Worm (Caenorhabditis elegans) whole organism, young adult: Measurements from ENCODE around the gene F46G10.4.

Source experiments
- B0035.1 ChIP-seq: sonication (generic microtip); optimal IDR thresholded peaks from 2 replicates; lab custom pipeline; 2016; ENCODE audit warnings: missing genetic modification characterization, mild to moderate bottlenecking, missing compliant biosample characterization, missing genotype, missing genetic modification reagents
- B0261.1 ChIP-seq: sonication (generic microtip); optimal IDR thresholded peaks from 2 replicates; lab custom pipeline; 2016; ENCODE audit warnings: mild to moderate bottlenecking, missing genetic modification characterization, moderate library complexity, missing compliant biosample characterization
- C06A6.2 ChIP-seq: fragments of 200-800 bp; sonication (Bioruptor generic); conservative IDR thresholded peaks from 2 replicates; pipeline ENCODE4 v1.3.6; 2022; ENCODE audit warnings: missing genetic modification characterization, missing compliant biosample characterization
- D2030.7 ChIP-seq: fragments of 200-800 bp; sonication (Bioruptor generic); IDR thresholded peaks from 2 replicates; pipeline ENCODE4 v1.3.6; 2022; ENCODE audit warnings: missing genetic modification reagents, missing genetic modification characterization, missing compliant biosample characterization
- F55B11.4 ChIP-seq: sonication (generic microtip); optimal IDR thresholded peaks from 2 replicates; lab custom pipeline; 2016; ENCODE audit warnings: missing compliant biosample characterization, missing genetic modification characterization, borderline replicate concordance; ENCODE audit not compliant: insufficient read depth
- F57C9.4 ChIP-seq: sonication (generic microtip); optimal IDR thresholded peaks from 2 replicates; lab custom pipeline; 2017; ENCODE audit warnings: mild to moderate bottlenecking, missing genetic modification characterization, missing compliant biosample characterization
- ZK185.1 ChIP-seq: sonication (generic microtip); optimal IDR thresholded peaks from 2 replicates; lab custom pipeline; 2016; ENCODE audit warnings: mild to moderate bottlenecking, missing genetic modification characterization, missing compliant biosample characterization; ENCODE audit not compliant: poor library complexity, severe bottlenecking
- ama-1 ChIP-seq, 3 experiments: fragments of 150-350 bp in 1 of 3; sonication (generic microtip) in 2 of 3; optimal IDR thresholded peaks; 2 replicates each; lab custom pipeline; 2014 to 2018; ENCODE audit warnings: missing biosample characterization in 2 of 3, missing genetic modification characterization in 2 of 3, missing genetic modification reagents in 2 of 3
- atf-7 ChIP-seq: sonication (generic microtip); optimal IDR thresholded peaks from 2 replicates; lab custom pipeline; 2017; ENCODE audit warnings: mild to moderate bottlenecking, missing genetic modification characterization, missing compliant biosample characterization
- ccch-3 ChIP-seq: fragments of 200-800 bp; sonication (Bioruptor generic); optimal IDR thresholded peaks from 2 replicates; lab custom pipeline; 2018; ENCODE audit warnings: mild to moderate bottlenecking, missing genetic modification characterization, missing compliant biosample characterization
- cebp-1 ChIP-seq, 2 experiments: fragments of 200-800 bp in 1 of 2; sonication (Bioruptor generic) in 1 of 2; sonication (generic microtip) in 1 of 2; IDR thresholded peaks in 1 of 2; optimal IDR thresholded peaks in 1 of 2; 2 replicates each; pipeline versions ENCODE4 v1.3.6 to Lab custom; 2017 to 2022; ENCODE audit warnings: missing compliant biosample characterization in 2 of 2, missing genetic modification characterization in 2 of 2, mild to moderate bottlenecking in 1 of 2, missing genetic modification reagents in 1 of 2, moderate library complexity in 1 of 2
- die-1 ChIP-seq: sonication (generic microtip); optimal IDR thresholded peaks from 2 replicates; lab custom pipeline; 2016; ENCODE audit warnings: missing genotype, mild to moderate bottlenecking, missing genetic modification characterization, missing compliant biosample characterization
- fkh-3 ChIP-seq: sonication (generic microtip); optimal IDR thresholded peaks from 2 replicates; lab custom pipeline; 2016; ENCODE audit warnings: mild to moderate bottlenecking, missing genetic modification characterization, missing compliant biosample characterization
- hlh-26 ChIP-seq: fragments of 200-800 bp; sonication (Bioruptor generic); conservative IDR thresholded peaks from 2 replicates; pipeline ENCODE4 v1.3.6; 2022; ENCODE audit warnings: missing genetic modification reagents, missing genetic modification characterization, missing compliant biosample characterization
- hmg-1.2 ChIP-seq: fragments of 200-800 bp; sonication (Bioruptor generic); IDR thresholded peaks from 2 replicates; pipeline ENCODE4 v1.3.6; 2022; ENCODE audit warnings: missing genetic modification reagents, missing genetic modification characterization, missing compliant biosample characterization
- lin-26 ChIP-seq: fragments of 200-800 bp; sonication (Bioruptor generic); IDR thresholded peaks from 2 replicates; pipeline ENCODE4 v1.3.6; 2022; ENCODE audit warnings: missing genetic modification reagents, missing genetic modification characterization, missing compliant biosample characterization
- lin-40 ChIP-seq: sonication (generic microtip); optimal IDR thresholded peaks from 2 replicates; lab custom pipeline; 2016; ENCODE audit warnings: missing genetic modification characterization, mild to moderate bottlenecking, missing compliant biosample characterization, missing genotype, missing genetic modification reagents
- mcd-1 ChIP-seq: fragments of 200-800 bp; sonication (Bioruptor generic); IDR thresholded peaks from 2 replicates; pipeline ENCODE4 v1.3.6; 2022; ENCODE audit warnings: missing genetic modification reagents, missing genetic modification characterization, missing compliant biosample characterization
- mxl-1 ChIP-seq: sonication (generic microtip); optimal IDR thresholded peaks from 2 replicates; lab custom pipeline; 2016; ENCODE audit warnings: missing genetic modification characterization, missing compliant biosample characterization
- nhr-120 ChIP-seq: fragments of 200-800 bp; sonication (Bioruptor generic); IDR thresholded peaks from 2 replicates; pipeline ENCODE4 v1.3.6; 2022; ENCODE audit warnings: missing genetic modification characterization, missing compliant biosample characterization
- nhr-90 ChIP-seq: sonication (generic microtip); optimal IDR thresholded peaks from 2 replicates; lab custom pipeline; 2016; ENCODE audit warnings: missing genotype, mild to moderate bottlenecking, missing genetic modification characterization, missing compliant biosample characterization
- pbrm-1 ChIP-seq: fragments of 200-800 bp; sonication (Bioruptor generic); IDR thresholded peaks from 2 replicates; pipeline ENCODE4 v1.3.6; 2022; ENCODE audit warnings: missing genetic modification reagents, missing genetic modification characterization, missing compliant biosample characterization
- rcor-1 ChIP-seq: fragments of 200-800 bp; sonication (Bioruptor generic); IDR thresholded peaks from 2 replicates; pipeline ENCODE4 v1.3.6; 2022; ENCODE audit warnings: missing genetic modification reagents, missing genetic modification characterization, missing compliant biosample characterization
- rec-8 ChIP-seq, 2 experiments: sonication (generic microtip); optimal IDR thresholded peaks; 2 replicates each; lab custom pipeline; 2016; ENCODE audit warnings: mild to moderate bottlenecking in 2 of 2, missing genetic modification characterization in 2 of 2, missing genetic modification reagents in 2 of 2, missing genotype in 2 of 2, missing biosample characterization in 1 of 2, missing compliant biosample characterization in 1 of 2, moderate library complexity in 1 of 2
- repo-1 ChIP-seq: sonication (generic microtip); optimal IDR thresholded peaks from 2 replicates; lab custom pipeline; 2017; ENCODE audit warnings: mild to moderate bottlenecking, missing genetic modification characterization, missing compliant biosample characterization
- rpc-1 ChIP-seq, 2 experiments: fragments of 150-350 bp in 1 of 2; sonication (generic microtip) in 1 of 2; optimal IDR thresholded peaks; 2 replicates each; lab custom pipeline; 2014 to 2018; ENCODE audit warnings: missing biosample characterization in 1 of 2, missing genetic modification characterization in 1 of 2, missing genetic modification reagents in 1 of 2, missing genotype in 1 of 2
- snpc-1.3 ChIP-seq: sonication (generic microtip); optimal IDR thresholded peaks from 2 replicates; lab custom pipeline; 2017; ENCODE audit warnings: missing genetic modification characterization, mild to moderate bottlenecking, missing compliant biosample characterization, antibody characterized with exemption, moderate library complexity, missing genotype, missing genetic modification reagents; ENCODE audit not compliant: insufficient read depth
- snpc-4 ChIP-seq, 5 experiments: fragments of 150-350 bp in 1 of 5; sonication (generic microtip) in 4 of 5; optimal IDR thresholded peaks; 2 replicates each; lab custom pipeline; 2014 to 2018; ENCODE audit warnings: missing genetic modification characterization in 5 of 5, missing biosample characterization in 3 of 5, antibody characterized with exemption in 2 of 5, mild to moderate bottlenecking in 2 of 5, missing compliant biosample characterization in 2 of 5, missing genotype in 2 of 5, moderate library complexity in 2 of 5, missing genetic modification reagents in 1 of 5
- tbp1 ChIP-seq: fragments of 200-800 bp; sonication (Bioruptor generic); optimal IDR thresholded peaks from 2 replicates; lab custom pipeline; 2018; ENCODE audit warnings: mild to moderate bottlenecking, missing genetic modification characterization, missing compliant biosample characterization
- unc-130 ChIP-seq: sonication (generic microtip); optimal IDR thresholded peaks from 2 replicates; lab custom pipeline; 2016; ENCODE audit warnings: missing genetic modification reagents, missing genetic modification characterization, missing compliant biosample characterization
- zfh-2 ChIP-seq: fragments of 200-800 bp; sonication (Bioruptor generic); conservative IDR thresholded peaks from 2 replicates; pipeline ENCODE4 v1.3.6; 2022; ENCODE audit warnings: missing genetic modification reagents, missing genetic modification characterization, missing compliant biosample characterization
- ztf-28 ChIP-seq: fragments of 200-800 bp; sonication (Bioruptor generic); IDR thresholded peaks from 2 replicates; pipeline ENCODE4 v1.3.6; 2022; ENCODE audit warnings: missing genetic modification reagents, missing genetic modification characterization, missing compliant biosample characterization
- ztf-3 ChIP-seq: fragments of 200-800 bp; sonication (Bioruptor generic); optimal IDR thresholded peaks from 2 replicates; lab custom pipeline; 2018; ENCODE audit warnings: mild to moderate bottlenecking, missing genetic modification characterization, missing compliant biosample characterization

Gene F46G10.4

ce11 chrX:13306869-13307446 is 26.9 kb upstream of the F46G10.4 start (continued):
- TF ChIP-seq repo-1 (tag; lab: Kevin White, UChicago): no peak
- TF ChIP-seq unc-130 (GFP tag; lab: Kevin White, UChicago): peak; percentile 87
- no peak for TF ChIP-seq zfh-2 (GFP tag; lab: Robert Waterston, UW)
- peak; percentile 61 for TF ChIP-seq ztf-3
- peak; percentile 64; the same call in 1 of the 2 replicates for TF ChIP-seq ztf-28 (GFP tag; lab: Robert Waterston, UW)
- TF ChIP-seq fkh-3 (tag; lab: Kevin White, UChicago): peak; percentile 95
- TF ChIP-seq B0035.1: peak; percentile 89
- 0 out of 2 replicates have a peak, but pooled peaks have one; percentile 33 for TF ChIP-seq hlh-26 (GFP tag; lab: Robert Waterston, UW)
- TF ChIP-seq nhr-120 (GFP tag; lab: Robert Waterston, UW): 0 out of 2 replicates have a peak, but pooled peaks have one; percentile 47
- TF ChIP-seq C06A6.2 (GFP tag; lab: Robert Waterston, UW): peak; percentile 71
- TF ChIP-seq, all 124 proteins: peak for 95

DNA sequence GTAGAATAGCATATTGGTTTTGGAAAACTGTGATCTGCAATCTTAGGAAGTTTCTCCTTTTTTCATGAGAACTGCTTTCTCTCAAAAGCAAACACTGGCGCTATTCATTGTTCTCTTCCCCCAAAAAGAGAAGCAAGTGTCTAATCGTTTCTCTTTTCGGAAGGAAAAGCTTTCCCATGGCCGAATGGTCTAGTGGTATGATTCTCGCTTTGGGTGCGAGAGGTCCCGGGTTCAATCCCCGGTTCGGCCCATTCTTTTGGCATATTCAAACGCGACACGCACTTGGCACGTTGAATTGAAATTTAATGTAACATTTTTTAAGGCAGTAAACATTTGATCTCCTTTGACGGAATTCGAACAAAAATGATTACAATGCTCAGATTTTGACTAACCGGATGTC is 26.0 kb upstream of the F46G10.4 start:
- TF ChIP-seq ccch-3 (GFP tag; lab: Kevin White, UChicago) (no peak), atf-7 (no peak), hmg-1.2 (GFP tag; lab: Robert Waterston, UW) (peak; percentile 39; the same call in 1 of the 2 replicates), rpc-1 (optimal IDR thresholded peaks at IDR 0.05; lab: Kevin White, UChicago) (peak; percentile 68), rpc-1 (tag; optimal IDR thresholded peaks at IDR 0.05; lab: Kevin White, UChicago) (peak; percentile 79), mcd-1 (GFP tag; lab: Robert Waterston, UW) (0 out of 2 replicates have a peak, but pooled peaks have one; percentile 6), tbp1 (peak; percentile 86), snpc-4 (GFP tag; optimal IDR thresholded peaks at IDR 0.05; lab: Kevin White, UChicago) (peak; percentile 47), snpc-4 (tag; optimal IDR thresholded peaks at IDR 0.05; lab: Kevin White, UChicago) (peak in 2 of 4 experiments; percentile 10 to 60), ama-1 (optimal IDR thresholded peaks at IDR 0.05; lab: Kevin White, UChicago) (no peak), ama-1 (GFP tag; optimal IDR thresholded peaks at IDR 0.05; lab: Kevin White, UChicago) (peak in 1 of 2 experiments; percentile 71), rcor-1 (GFP tag; lab: Robert Waterston, UW) (peak; percentile 31; the same call in 1 of the 2 replicates), F57C9.4 (tag; lab: Kevin White, UChicago) (no peak), pbrm-1 (GFP tag; lab: Robert Waterston, UW) (0 out of 2 replicates have a peak, but pooled peaks have one; percentile 21), rec-8 (tag; optimal IDR thresholded peaks at IDR 0.05; lab: Kevin White, UChicago) (peak in 1 of 2 experiments; percentile 9), B0261.1 (tag; lab: Kevin White, UChicago) (peak; percentile 67), die-1 (tag; lab: Kevin White, UChicago) (peak; percentile 45), ztf-28 (GFP tag; lab: Robert Waterston, UW) (no peak), lin-26 (GFP tag; lab: Robert Waterston, UW) (peak; percentile 59), F55B11.4 (no peak), mxl-1 (tag; lab: Kevin White, UChicago) (peak; percentile 15), cebp-1 (GFP tag; IDR thresholded peaks at IDR 0.05; lab: Robert Waterston, UW) (no peak), cebp-1 (tag; optimal IDR thresholded peaks at IDR 0.05; lab: Kevin White, UChicago) (peak; percentile 40), unc-130 (GFP tag; lab: Kevin White, UChicago) (no peak), ZK185.1 (peak; percentile 15), D2030.7 (GFP tag; lab: Robert Waterston, UW) (peak; percentile 51), lin-40 (peak; percentile 15), snpc-1.3 (peak; percentile 49), nhr-90 (tag; lab: Kevin White, UChicago) (peak; percentile 30)
